Fruit fly (Drosophila melanogaster) whole organism, wandering third instar larva: Measurements from ENCODE around the gene mRpS35.

Source experiments
- Abd-B ChIP-seq: fragments of >200 bp; optimal IDR thresholded peaks from 2 replicates; lab custom pipeline; 2017; ENCODE audit warnings: missing biosample characterization, missing genetic modification characterization
- CG32264 ChIP-seq: fragments of 200-800 bp; sonication (Bioruptor generic); optimal IDR thresholded peaks from 2 replicates; lab custom pipeline; 2016; ENCODE audit warnings: missing biosample characterization, missing genetic modification characterization
- CG9705 ChIP-seq: fragments of 200-800 bp; sonication (Bioruptor generic); optimal IDR thresholded peaks from 2 replicates; lab custom pipeline; 2018; ENCODE audit warnings: missing biosample characterization, mild to moderate bottlenecking, missing genetic modification characterization
- CrebA ChIP-seq: fragments of 200-800 bp; sonication (Bioruptor generic); optimal IDR thresholded peaks from 2 replicates; lab custom pipeline; 2016; ENCODE audit warnings: missing biosample characterization, mild to moderate bottlenecking, missing genetic modification characterization, borderline replicate concordance
- Dfd ChIP-seq: fragments of >200 bp; optimal IDR thresholded peaks from 2 replicates; lab custom pipeline; 2017; ENCODE audit warnings: missing biosample characterization, missing genetic modification characterization
- Dif ChIP-seq: fragments of 200-275, 200-300 bp; sonication (Bioruptor generic); optimal IDR thresholded peaks from 2 replicates; lab custom pipeline; 2018; ENCODE audit warnings: missing biosample characterization, missing genetic modification characterization; ENCODE audit not compliant: partially characterized antibody
- GATAd ChIP-seq: sonication (Bioruptor generic); optimal IDR thresholded peaks from 2 replicates; lab custom pipeline; 2016; ENCODE audit warnings: missing biosample characterization, missing genetic modification characterization
- HLH106 ChIP-seq: fragments of 200-800 bp; optimal IDR thresholded peaks from 3 replicates; lab custom pipeline; 2019; ENCODE audit warnings: missing biosample characterization, mild to moderate bottlenecking, missing genetic modification characterization, moderate library complexity
- Hnf4 ChIP-seq: fragments of 200-800 bp; sonication (Bioruptor generic); optimal IDR thresholded peaks from 2 replicates; lab custom pipeline; 2016; ENCODE audit warnings: missing biosample characterization, mild to moderate bottlenecking, missing genetic modification characterization
- Hr78 ChIP-seq: fragments of >200 bp; optimal IDR thresholded peaks from 2 replicates; lab custom pipeline; 2017; ENCODE audit warnings: missing biosample characterization, missing genetic modification characterization
- Hr83 ChIP-seq: fragments of 200-300 bp; sonication (Bioruptor generic); optimal IDR thresholded peaks from 2 replicates; lab custom pipeline; 2016; ENCODE audit warnings: missing biosample characterization, mild to moderate bottlenecking, missing genetic modification characterization, moderate library complexity; ENCODE audit not compliant: poor library complexity, severe bottlenecking
- Mio ChIP-seq: sonication (Bioruptor generic); optimal IDR thresholded peaks from 2 replicates; lab custom pipeline; 2016; ENCODE audit warnings: missing biosample characterization, missing genetic modification characterization
- Myc ChIP-seq: fragments of >200 bp; optimal IDR thresholded peaks from 2 replicates; lab custom pipeline; 2017
- N ChIP-seq: fragments of >200 bp; optimal IDR thresholded peaks from 2 replicates; lab custom pipeline; 2018; ENCODE audit warnings: missing biosample characterization, missing external identifiers, missing genetic modification characterization
- OdsH ChIP-seq: fragments of 200-800 bp; sonication (Bioruptor generic); optimal IDR thresholded peaks from 2 replicates; lab custom pipeline; 2016; ENCODE audit warnings: missing biosample characterization, mild to moderate bottlenecking, missing genetic modification characterization
- Rel ChIP-seq, 2 experiments: fragments of 200-800 bp; sonication (Bioruptor generic) in 1 of 2; optimal IDR thresholded peaks; 2 replicates in 1 of 2; 3 replicates in 1 of 2; lab custom pipeline; 2016 to 2019; ENCODE audit warnings: mild to moderate bottlenecking in 2 of 2, missing biosample characterization in 2 of 2, missing genetic modification characterization in 2 of 2, moderate library complexity in 1 of 2
- Sp1 ChIP-seq: fragments of 200-800 bp; sonication (Bioruptor generic); optimal IDR thresholded peaks from 3 replicates; lab custom pipeline; 2019; ENCODE audit warnings: missing biosample characterization, mild to moderate bottlenecking, missing genetic modification characterization, moderate library complexity
- Vsx2 ChIP-seq: fragments of 200-300, 225-300 bp; sonication (Bioruptor generic); optimal IDR thresholded peaks from 2 replicates; lab custom pipeline; 2018; ENCODE audit warnings: missing biosample characterization, missing genetic modification characterization; ENCODE audit not compliant: partially characterized antibody
- br ChIP-seq: fragments of 200-800 bp; sonication (Bioruptor generic); optimal IDR thresholded peaks from 2 replicates; lab custom pipeline; 2016; ENCODE audit warnings: missing biosample characterization, missing genetic modification characterization
- brk ChIP-seq: fragments of 200-800 bp; sonication (Bioruptor generic); optimal IDR thresholded peaks from 2 replicates; lab custom pipeline; 2016; ENCODE audit warnings: missing biosample characterization, mild to moderate bottlenecking, missing genetic modification characterization
- dl ChIP-seq, 2 experiments: fragments of 175-275, 200-275 bp in 1 of 2; fragments of 200-275 bp in 1 of 2; sonication (Bioruptor generic); optimal IDR thresholded peaks; lab custom pipeline; 2018; ENCODE audit warnings: mild to moderate bottlenecking in 2 of 2, missing biosample characterization in 2 of 2, missing genetic modification characterization in 2 of 2, moderate library complexity in 2 of 2; ENCODE audit not compliant: partially characterized antibody in 2 of 2, insufficient read depth in 1 of 2
- dmrt93B ChIP-seq: fragments of 200-800 bp; sonication (Bioruptor generic); optimal IDR thresholded peaks from 2 replicates; lab custom pipeline; 2018; ENCODE audit warnings: missing biosample characterization, mild to moderate bottlenecking, missing genetic modification characterization
- dsf ChIP-seq: sonication (Bioruptor generic); optimal IDR thresholded peaks from 2 replicates; lab custom pipeline; 2016; ENCODE audit warnings: missing biosample characterization, missing genetic modification characterization, borderline replicate concordance
- ey ChIP-seq: fragments of 200-800 bp; sonication (Bioruptor generic); optimal IDR thresholded peaks from 2 replicates; lab custom pipeline; 2016; ENCODE audit warnings: missing biosample characterization, missing genetic modification characterization
- foxo ChIP-seq, 2 experiments: fragments of 200-800 bp; sonication (Bioruptor generic); optimal IDR thresholded peaks; 2 replicates in 1 of 2; 3 replicates in 1 of 2; lab custom pipeline; 2016 to 2017; ENCODE audit warnings: missing biosample characterization in 2 of 2, missing genetic modification characterization in 2 of 2
- fru ChIP-seq: fragments of 200-800 bp; sonication (Bioruptor generic); optimal IDR thresholded peaks from 3 replicates; lab custom pipeline; 2016; ENCODE audit warnings: missing biosample characterization, mild to moderate bottlenecking, missing genetic modification characterization
- h ChIP-seq: fragments of 200-800 bp; sonication (Bioruptor generic); optimal IDR thresholded peaks from 3 replicates; lab custom pipeline; 2016; ENCODE audit warnings: missing biosample characterization, mild to moderate bottlenecking, missing genetic modification characterization
- jim ChIP-seq: fragments of 175-275, 200-325 bp; sonication (Bioruptor generic); optimal IDR thresholded peaks from 2 replicates; lab custom pipeline; 2016; ENCODE audit warnings: missing biosample characterization, mild to moderate bottlenecking, missing genetic modification characterization
- lola ChIP-seq: fragments of >200 bp; optimal IDR thresholded peaks from 2 replicates; lab custom pipeline; 2017; ENCODE audit warnings: missing biosample characterization, missing genetic modification characterization
- pan ChIP-seq: fragments of >200 bp; optimal IDR thresholded peaks from 2 replicates; lab custom pipeline; 2017
- psq ChIP-seq: fragments of 200-800 bp; sonication (Bioruptor generic); optimal IDR thresholded peaks from 3 replicates; lab custom pipeline; 2017; ENCODE audit warnings: missing biosample characterization, mild to moderate bottlenecking, missing genetic modification characterization, moderate library complexity
- rgr ChIP-seq: fragments of 200-800 bp; sonication (Bioruptor generic); optimal IDR thresholded peaks from 3 replicates; lab custom pipeline; 2016; ENCODE audit warnings: missing biosample characterization, mild to moderate bottlenecking, missing genetic modification characterization
- sage ChIP-seq: fragments of 200-800 bp; sonication (Bioruptor generic); optimal IDR thresholded peaks from 2 replicates; lab custom pipeline; 2016; ENCODE audit warnings: missing biosample characterization, mild to moderate bottlenecking, missing genetic modification characterization
- sv ChIP-seq: fragments of 200-800 bp; sonication (Bioruptor generic); optimal IDR thresholded peaks from 3 replicates; lab custom pipeline; 2016; ENCODE audit warnings: missing biosample characterization, missing genetic modification characterization
- tai ChIP-seq: sonication (Bioruptor generic); optimal IDR thresholded peaks from 2 replicates; lab custom pipeline; 2016; ENCODE audit warnings: missing biosample characterization, missing genetic modification characterization
- usp ChIP-seq: fragments of >200 bp; optimal IDR thresholded peaks from 2 replicates; lab custom pipeline; 2017; ENCODE audit warnings: missing biosample characterization, missing genetic modification characterization
- woc ChIP-seq: sonication (Bioruptor generic); optimal IDR thresholded peaks from 2 replicates; lab custom pipeline; 2016; ENCODE audit warnings: missing biosample characterization, mild to moderate bottlenecking, missing genetic modification characterization

The mRpS35 gene

dm6 chr3L:2800329-2800728 is 19.6 kb downstream of the mRpS35 start:
- TF ChIP-seq rgr (peak; percentile 30), Mio (no peak), CrebA (GFP tag; lab: Kevin White, UChicago) (no peak), Hnf4 (GFP tag; lab: Kevin White, UChicago) (peak; percentile 18), usp (GFP tag; lab: Kevin White, UChicago) (no peak), Rel (GFP tag; optimal IDR thresholded peaks at IDR 0.05; lab: Kevin White, UChicago) (no peak), Rel (tag; optimal IDR thresholded peaks at IDR 0.05; lab: Kevin White, UChicago) (no peak), GATAd (GFP tag; lab: Kevin White, UChicago) (no peak), Myc (lab: Kevin White, UChicago) (no peak), h (GFP tag; lab: Kevin White, UChicago) (peak; percentile 36), Hr83 (GFP tag; lab: Kevin White, UChicago) (no peak), Dfd (GFP tag; lab: Kevin White, UChicago) (no peak), CG32264 (GFP tag; lab: Kevin White, UChicago) (no peak), foxo (GFP tag; optimal IDR thresholded peaks at IDR 0.05; lab: Kevin White, UChicago) (peak in 1 of 2 experiments; percentile 51), lola (GFP tag; lab: Kevin White, UChicago) (no peak), tai (GFP tag; lab: Kevin White, UChicago) (no peak), ey (GFP tag; lab: Kevin White, UChicago) (peak; percentile 32), br (GFP tag; lab: Kevin White, UChicago) (peak; percentile 38), Abd-B (GFP tag; lab: Kevin White, UChicago) (no peak), fru (GFP tag; lab: Kevin White, UChicago) (peak; percentile 36), psq (GFP tag; lab: Kevin White, UChicago) (peak; percentile 4), dmrt93B (GFP tag; lab: Kevin White, UChicago) (no peak), HLH106 (peak; percentile 4), OdsH (GFP tag; lab: Kevin White, UChicago) (peak; percentile 9), Hr78 (no peak), dl (GFP tag; optimal IDR thresholded peaks at IDR 0.05; lab: Kevin White, UChicago; ENCODE audit: insufficient read depth in 1 of 2, partially characterized antibody in 2 of 2) (no peak)

dm6 chr3L:2801376-2801775 is 20.7 kb downstream of the mRpS35 start:
- TF ChIP-seq psq (GFP tag; lab: Kevin White, UChicago) (peak; percentile 67), CrebA (GFP tag; lab: Kevin White, UChicago) (peak; percentile 35), jim (GFP tag; lab: Kevin White, UChicago) (peak; percentile 56), Rel (GFP tag; optimal IDR thresholded peaks at IDR 0.05; lab: Kevin White, UChicago) (no peak), Rel (tag; optimal IDR thresholded peaks at IDR 0.05; lab: Kevin White, UChicago) (no peak)

dm6 chr3L:2802085-2802484 is 21.4 kb downstream of the mRpS35 start:
- no peak for TF ChIP-seq Rel (GFP tag; optimal IDR thresholded peaks at IDR 0.05; lab: Kevin White, UChicago)
- TF ChIP-seq Rel (tag; optimal IDR thresholded peaks at IDR 0.05; lab: Kevin White, UChicago): no peak
- TF ChIP-seq dl (GFP tag; optimal IDR thresholded peaks at IDR 0.05; lab: Kevin White, UChicago; ENCODE audit: insufficient read depth in 1 of 2, partially characterized antibody in 2 of 2): no peak
- TF ChIP-seq lola (GFP tag; lab: Kevin White, UChicago): no peak
- peak; percentile 12 for TF ChIP-seq Sp1 (GFP tag; lab: Kevin White, UChicago)
- TF ChIP-seq sv (GFP tag; lab: Kevin White, UChicago): no peak
- TF ChIP-seq CrebA (GFP tag; lab: Kevin White, UChicago): no peak
- TF ChIP-seq Dif (GFP tag; lab: Kevin White, UChicago): no peak
- TF ChIP-seq jim (GFP tag; lab: Kevin White, UChicago): no peak
- TF ChIP-seq Hnf4 (GFP tag; lab: Kevin White, UChicago): no peak
- TF ChIP-seq Mio: no peak
- peak; percentile 38 for TF ChIP-seq woc (GFP tag; lab: Kevin White, UChicago)
- TF ChIP-seq CG32264 (GFP tag; lab: Kevin White, UChicago): no peak
- no peak for TF ChIP-seq Dfd (GFP tag; lab: Kevin White, UChicago)
- no peak for TF ChIP-seq brk
- TF ChIP-seq ey (GFP tag; lab: Kevin White, UChicago): peak; percentile 52
- peak in 1 of 2 experiments; percentile 62 for TF ChIP-seq foxo (GFP tag; optimal IDR thresholded peaks at IDR 0.05; lab: Kevin White, UChicago)
- no peak for TF ChIP-seq psq (GFP tag; lab: Kevin White, UChicago)
- no peak for TF ChIP-seq usp (GFP tag; lab: Kevin White, UChicago)
- no peak for TF ChIP-seq pan
- TF ChIP-seq tai (GFP tag; lab: Kevin White, UChicago): no peak
- peak; percentile 50 for TF ChIP-seq HLH106
- peak; percentile 44 for TF ChIP-seq rgr
- TF ChIP-seq Myc (lab: Kevin White, UChicago): no peak
- no peak for TF ChIP-seq N (GFP tag; lab: Kevin White, UChicago)
- TF ChIP-seq CG9705 (GFP tag; lab: Kevin White, UChicago): no peak
- no peak for TF ChIP-seq Vsx2
- peak; percentile 57 for TF ChIP-seq fru (GFP tag; lab: Kevin White, UChicago)
- TF ChIP-seq br (GFP tag; lab: Kevin White, UChicago): peak; percentile 57
- peak; percentile 28 for TF ChIP-seq OdsH (GFP tag; lab: Kevin White, UChicago)
- peak; percentile 69 for TF ChIP-seq h (GFP tag; lab: Kevin White, UChicago)
- no peak for TF ChIP-seq GATAd (GFP tag; lab: Kevin White, UChicago)
- no peak for TF ChIP-seq Abd-B (GFP tag; lab: Kevin White, UChicago)
- TF ChIP-seq dsf (GFP tag; lab: Kevin White, UChicago): no peak
- no peak for TF ChIP-seq sage (GFP tag; lab: Kevin White, UChicago)
- no peak for TF ChIP-seq Hr78
- TF ChIP-seq, all 38 proteins: peak for 10
